Fruit fly (Drosophila melanogaster): ENCODE results near the gene CG8565.

The CG8565 gene

dm6 chrX:15870777-15871757, 33.4 kb downstream of the CG8565 start (continued):
- peak; percentile 31 for TF ChIP-seq kay (GFP tag; optimal IDR thresholded peaks at IDR 0.05)
- peak; percentile 50 for TF ChIP-seq CG1529 (GFP tag; optimal IDR thresholded peaks at IDR 0.05)
- peak; percentile 56 for TF ChIP-seq CG2116 (GFP tag; optimal IDR thresholded peaks at IDR 0.05)
- TF ChIP-seq CkIIα-i1 (GFP tag; IDR thresholded peaks at IDR 0.05): 0 out of 2 replicates have a peak, but pooled peaks have one; percentile 10
- no peak for TF ChIP-seq gfzf (GFP tag; optimal IDR thresholded peaks at IDR 0.05)
- TF ChIP-seq Fer3 (tag; optimal IDR thresholded peaks at IDR 0.05): peak; percentile 85
- peak; percentile 47 for TF ChIP-seq CG13624 (GFP tag; optimal IDR thresholded peaks at IDR 0.05)
- peak; percentile 19 for TF ChIP-seq tup (GFP tag; optimal IDR thresholded peaks at IDR 0.05)
- TF ChIP-seq lbe (GFP tag; optimal IDR thresholded peaks at IDR 0.05): no peak
- TF ChIP-seq CG2875 (GFP tag; optimal IDR thresholded peaks at IDR 0.05): no peak
- TF ChIP-seq CG32767 (GFP tag; IDR thresholded peaks at IDR 0.05): peak; percentile 16; the same call in 1 of the 2 replicates
- TF ChIP-seq Poxn (GFP tag; IDR thresholded peaks at IDR 0.05): no peak
- 0 out of 2 replicates have a peak, but pooled peaks have one; percentile 25 for TF ChIP-seq CG4360 (GFP tag; IDR thresholded peaks at IDR 0.05)
- TF ChIP-seq CG12071 (GFP tag; optimal IDR thresholded peaks at IDR 0.05): no peak
- no peak for TF ChIP-seq D19A (tag; optimal IDR thresholded peaks at IDR 0.05)
- no peak for TF ChIP-seq CG8765 (GFP tag; IDR thresholded peaks at IDR 0.05)
- TF ChIP-seq ase (GFP tag; IDR thresholded peaks at IDR 0.05): no peak
- no peak for TF ChIP-seq CG31224 (GFP tag; IDR thresholded peaks at IDR 0.05)
- no peak for TF ChIP-seq CG3847 (GFP tag; IDR thresholded peaks at IDR 0.05)
- TF ChIP-seq nmo (GFP tag; optimal IDR thresholded peaks at IDR 0.05): no peak
- TF ChIP-seq CG16813 (GFP tag; IDR thresholded peaks at IDR 0.05; ENCODE audit: partially characterized antibody): no peak
- peak; percentile 90 for TF ChIP-seq caup (GFP tag; optimal IDR thresholded peaks at IDR 0.05; ENCODE audit: severe bottlenecking)
- TF ChIP-seq CG42726 (GFP tag; IDR thresholded peaks at IDR 0.05; ENCODE audit: partially characterized antibody): no peak
- TF ChIP-seq aop (GFP tag; IDR thresholded peaks at IDR 0.05): no peak
- TF ChIP-seq Mes4 (GFP tag; optimal IDR thresholded peaks at IDR 0.05): peak; percentile 33
- no peak for TF ChIP-seq Jarid2 (GFP tag; optimal IDR thresholded peaks at IDR 0.05)
- no peak for TF ChIP-seq shn (GFP tag; optimal IDR thresholded peaks at IDR 0.05)
- TF ChIP-seq hth (optimal IDR thresholded peaks at IDR 0.05): no peak
- TF ChIP-seq CG1024 (GFP tag; IDR thresholded peaks at IDR 0.05): 0 out of 2 replicates have a peak, but pooled peaks have one; percentile 2
- no peak for TF ChIP-seq CG43689 (GFP tag; IDR thresholded peaks at IDR 0.05)
- TF ChIP-seq Lpt (GFP tag; optimal IDR thresholded peaks at IDR 0.05): no peak
- peak; percentile 31 for TF ChIP-seq CG11398 (GFP tag; optimal IDR thresholded peaks at IDR 0.05)
- TF ChIP-seq E2f1 (GFP tag; IDR thresholded peaks at IDR 0.05): no peak
- TF ChIP-seq CG9797 (GFP tag; optimal IDR thresholded peaks at IDR 0.05): no peak
- peak; percentile 87 for TF ChIP-seq sens (GFP tag)
- TF ChIP-seq CG6813 (GFP tag; optimal IDR thresholded peaks at IDR 0.05): peak; percentile 88
- TF ChIP-seq Ets97D (GFP tag; optimal IDR thresholded peaks at IDR 0.05): no peak
- peak; percentile 92 for TF ChIP-seq CG34376 (GFP tag; optimal IDR thresholded peaks at IDR 0.05)
- peak; percentile 1 for TF ChIP-seq zfh2 (GFP tag; optimal IDR thresholded peaks at IDR 0.05)
- TF ChIP-seq corto (GFP tag; optimal IDR thresholded peaks at IDR 0.05): no peak
- TF ChIP-seq CG14710 (tag; optimal IDR thresholded peaks at IDR 0.05): peak; percentile 28
- 0 out of 2 replicates have a peak, but pooled peaks have one; percentile 9 for TF ChIP-seq CG5953 (GFP tag; IDR thresholded peaks at IDR 0.05)
- TF ChIP-seq CTCF (GFP tag; optimal IDR thresholded peaks at IDR 0.05): peak; percentile 11
- TF ChIP-seq grau (tag; optimal IDR thresholded peaks at IDR 0.05): no peak
- no peak for TF ChIP-seq CG8944 (GFP tag; optimal IDR thresholded peaks at IDR 0.05)
- no peak for TF ChIP-seq lmd (GFP tag; IDR thresholded peaks at IDR 0.05)
- TF ChIP-seq CG2889 (GFP tag; IDR thresholded peaks at IDR 0.05): no peak
- no peak for TF ChIP-seq CG2199 (GFP tag; IDR thresholded peaks at IDR 0.05)
- no peak for TF ChIP-seq tll (GFP tag; optimal IDR thresholded peaks at IDR 0.05)

Measured in whole organism, embryonic.